Worm (Caenorhabditis elegans): ENCODE measurements around the gene T24D5.4.

ce11 chrX:12602611-12603010, 5.6 kb downstream of the T24D5.4 start:
- TF ChIP-seq F52B5.7 (tag; optimal IDR thresholded peaks at IDR 0.05) (no peak), him-1 (tag; optimal IDR thresholded peaks at IDR 0.05) (no peak), B0035.1 (tag; optimal IDR thresholded peaks at IDR 0.05) (no peak), madf-6 (GFP tag; IDR thresholded peaks at IDR 0.05) (no peak), nhr-80 (tag; optimal IDR thresholded peaks at IDR 0.05) (no peak), nfya-2 (GFP tag; IDR thresholded peaks at IDR 0.05) (no peak), tlf-1 (GFP tag; optimal IDR thresholded peaks at IDR 0.05) (no peak), unc-62 (GFP tag; optimal IDR thresholded peaks at IDR 0.05) (no peak), pha-4 (tag; optimal IDR thresholded peaks at IDR 0.05) (no peak)
